Fruit fly (Drosophila melanogaster): Measurements from ENCODE around the gene CG7488.

dm6 chr3R:12993018-12993417 lies 2.4 kb upstream of the CG7488 start, which contains the start of gene yellow-f:
- TF ChIP-seq CG8478 (optimal IDR thresholded peaks at IDR 0.05), result no peak
- TF ChIP-seq CTCF (optimal IDR thresholded peaks at IDR 0.05), result no peak

Measured in S2 (cell line).